Worm (Caenorhabditis elegans): ENCODE measurements around the gene srh-4.

DNA sequence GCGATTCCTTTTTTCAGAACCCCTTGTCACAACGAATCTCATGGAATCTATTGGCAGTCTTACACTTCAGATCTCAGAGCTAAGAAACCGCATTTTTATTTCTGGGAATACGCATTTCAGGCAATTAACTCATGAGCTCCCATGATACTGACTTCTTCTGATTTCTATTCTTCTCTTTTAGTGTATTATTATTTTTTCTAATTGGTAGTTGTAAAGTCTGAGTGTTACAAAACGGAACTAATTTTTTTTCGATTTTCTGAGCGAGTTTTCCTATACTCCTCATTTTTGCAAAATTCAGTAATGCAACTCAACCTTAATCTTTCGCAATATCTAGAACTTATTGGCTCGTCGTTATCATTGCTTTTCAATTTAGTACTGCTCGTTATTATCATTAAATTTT lies 35.9 kb upstream of the srh-4 start, which contains the start of gene str-82:
- TF ChIP-seq nfya-1 (tag; optimal IDR thresholded peaks at IDR 0.05; ENCODE audit: borderline replicate concordance, insufficient read depth) (no peak), ceh-27 (GFP tag; optimal IDR thresholded peaks at IDR 0.05) (no peak), ztf-22 (GFP tag; optimal IDR thresholded peaks at IDR 0.05) (no peak), snpc-4 (GFP tag; optimal IDR thresholded peaks at IDR 0.05) (no peak), snpc-4 (tag; optimal IDR thresholded peaks at IDR 0.05) (no peak), lin-54 (GFP tag; optimal IDR thresholded peaks at IDR 0.05) (no peak), ama-1 (optimal IDR thresholded peaks at IDR 0.05) (no peak), ama-1 (GFP tag; optimal IDR thresholded peaks at IDR 0.05) (no peak)

Data from whole organism, young adult.